Worm (Caenorhabditis elegans) whole organism, midembryonic: ENCODE results near the gene ddr-2.

ENCODE experiments used
- T22C8.4 ChIP-seq: fragments of 200-800 bp; sonication (Bioruptor generic); IDR thresholded peaks from 2 replicates; pipeline ENCODE4 v1.3.6; 2022; ENCODE audit warnings: missing genetic modification characterization, missing compliant biosample characterization
- cog-1 ChIP-seq: sonication (generic microtip); optimal IDR thresholded peaks from 2 replicates; lab custom pipeline; 2016; ENCODE audit warnings: missing genetic modification characterization, missing compliant biosample characterization
- flt-1 ChIP-seq: fragments of 200-800 bp; sonication (Bioruptor generic); IDR thresholded peaks from 2 replicates; pipeline ENCODE4 v1.3.6; 2022; ENCODE audit warnings: missing genetic modification characterization, missing compliant biosample characterization
- klf-2 ChIP-seq: fragments of 200-800 bp; sonication (Bioruptor generic); conservative IDR thresholded peaks from 2 replicates; pipeline ENCODE4 v1.3.6; 2022; ENCODE audit warnings: missing genetic modification reagents, missing genetic modification characterization, missing compliant biosample characterization
- med-1 ChIP-seq: sonication (generic microtip); optimal IDR thresholded peaks from 2 replicates; lab custom pipeline; 2017; ENCODE audit warnings: missing genetic modification characterization, mild to moderate bottlenecking, missing compliant biosample characterization, antibody characterized with exemption, missing genetic modification reagents; ENCODE audit not compliant: insufficient read depth
- ref-1 ChIP-seq: fragments of 200-800 bp; sonication (Bioruptor generic); conservative IDR thresholded peaks from 2 replicates; pipeline ENCODE4 v1.3.6; 2022; ENCODE audit warnings: missing genetic modification reagents, missing genetic modification characterization, missing compliant biosample characterization
- tab-1 ChIP-seq: fragments of 200-800 bp; sonication (Bioruptor generic); IDR thresholded peaks from 2 replicates; pipeline ENCODE4 v1.3.6; 2022; ENCODE audit warnings: missing genetic modification characterization, missing compliant biosample characterization
- ztf-23 ChIP-seq: fragments of 200-800 bp; sonication (Bioruptor generic); IDR thresholded peaks from 2 replicates; pipeline ENCODE4 v1.3.6; 2022; ENCODE audit warnings: missing genetic modification reagents, missing genetic modification characterization, missing compliant biosample characterization
- ztf-29 ChIP-seq: fragments of 200-800 bp; sonication (Bioruptor generic); IDR thresholded peaks from 2 replicates; pipeline ENCODE4 v1.3.6; 2022; ENCODE audit warnings: missing genetic modification reagents, missing genetic modification characterization, missing compliant biosample characterization

The ddr-2 gene

DNA sequence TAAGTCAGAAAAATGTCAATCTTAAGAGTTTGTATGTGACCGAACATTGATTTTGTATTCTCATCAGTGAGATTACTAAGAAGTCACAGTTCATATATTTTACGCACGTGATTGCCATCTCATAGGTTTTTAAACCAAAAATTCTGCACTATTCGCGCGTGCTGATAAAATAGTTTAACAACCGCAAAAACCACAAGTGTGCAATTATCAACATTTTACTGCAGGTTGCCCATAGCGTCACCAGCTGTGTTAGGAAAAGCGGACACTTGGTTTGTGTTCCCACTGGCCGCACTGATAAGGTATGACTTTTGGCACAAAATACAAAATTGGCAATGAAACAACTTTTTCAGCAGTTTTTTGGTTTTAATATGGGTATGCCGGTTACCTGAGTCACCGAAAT, 25.0 kb upstream of the ddr-2 start:
- TF ChIP-seq ztf-23 (GFP tag; lab: Robert Waterston, UW) (no peak), cog-1 (tag; lab: Kevin White, UChicago) (no peak), ref-1 (GFP tag; lab: Robert Waterston, UW) (no peak), T22C8.4 (no peak), tab-1 (no peak), ztf-29 (GFP tag; lab: Robert Waterston, UW) (no peak), klf-2 (GFP tag; lab: Robert Waterston, UW) (no peak), med-1 (GFP tag; lab: Kevin White, UChicago) (no peak)

DNA sequence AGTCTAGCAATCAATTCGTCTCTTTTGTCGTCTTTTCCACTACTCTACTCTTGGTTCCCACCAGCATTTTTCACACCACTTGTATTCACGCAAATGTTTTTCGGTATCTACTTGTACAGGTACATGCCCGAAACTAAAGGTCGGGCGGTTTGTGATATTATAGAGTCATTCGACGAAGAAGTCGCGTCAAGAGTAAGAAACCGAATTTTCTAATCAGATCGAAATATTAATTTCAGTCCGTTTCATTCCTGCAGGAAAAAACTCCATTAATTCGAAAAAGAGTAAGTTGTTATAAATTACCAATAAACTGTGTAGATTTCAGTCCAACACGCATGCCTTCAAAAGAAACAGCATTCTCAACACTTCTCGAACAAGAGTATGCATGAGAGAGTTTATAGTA, 23.2 kb upstream of the ddr-2 start:
- TF ChIP-seq klf-2 (GFP tag; lab: Robert Waterston, UW): no peak
- no peak for TF ChIP-seq ref-1 (GFP tag; lab: Robert Waterston, UW)
- no peak for TF ChIP-seq ztf-29 (GFP tag; lab: Robert Waterston, UW)
- TF ChIP-seq med-1 (GFP tag; lab: Kevin White, UChicago): no peak
- TF ChIP-seq flt-1 (GFP tag; lab: Robert Waterston, UW): no peak
- TF ChIP-seq tab-1: no peak
- TF ChIP-seq ztf-23 (GFP tag; lab: Robert Waterston, UW): no peak
- TF ChIP-seq T22C8.4: no peak
- no peak for TF ChIP-seq cog-1 (tag; lab: Kevin White, UChicago)

DNA sequence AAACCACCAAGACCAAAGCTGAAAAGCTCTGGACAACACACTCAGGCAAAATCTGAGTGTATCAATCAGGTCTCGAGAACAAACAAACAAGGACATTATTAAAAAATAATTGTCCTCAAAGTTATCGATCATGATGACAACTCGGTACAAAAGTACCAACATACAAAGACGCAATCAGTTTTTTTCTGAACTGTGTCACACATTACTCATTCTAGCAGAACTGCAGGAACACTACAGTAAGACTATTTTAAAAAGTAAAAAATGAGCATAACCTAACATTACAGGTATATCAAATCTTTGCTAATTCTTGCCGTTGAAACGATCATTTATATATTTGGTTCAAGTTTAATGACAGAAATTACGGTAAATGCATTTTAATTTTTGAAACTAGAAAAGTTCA, 18.9 kb upstream of the ddr-2 start, which contains the start of gene K09C4.2:
TSS of gene K09C4.2 (plus strand) at position 301 of the 400 bp plus-strand sequence.
- TF ChIP-seq klf-2 (GFP tag; lab: Robert Waterston, UW): no peak

DNA sequence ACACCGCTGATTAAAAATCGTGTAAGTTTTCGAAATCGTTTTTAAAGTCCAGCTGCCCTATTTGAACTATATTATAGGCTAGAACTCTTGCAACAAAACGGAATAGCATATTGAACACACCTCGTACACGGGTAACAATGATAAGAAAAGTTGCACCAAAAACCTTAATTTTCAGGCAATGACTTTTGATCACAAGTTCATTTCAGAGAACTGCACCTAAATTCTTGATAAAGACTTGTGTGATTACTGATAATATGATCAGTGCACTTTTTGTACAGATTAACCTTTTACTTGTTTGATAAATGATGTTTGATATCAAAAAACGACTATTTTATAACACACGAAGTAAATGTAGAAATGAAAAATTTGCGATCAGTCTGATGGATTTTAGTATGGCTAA, 17.3 kb upstream of the ddr-2 start:
- TF ChIP-seq tab-1: no peak
- no peak for TF ChIP-seq cog-1 (tag; lab: Kevin White, UChicago)
- TF ChIP-seq T22C8.4: no peak
- TF ChIP-seq ztf-29 (GFP tag; lab: Robert Waterston, UW): no peak
- no peak for TF ChIP-seq flt-1 (GFP tag; lab: Robert Waterston, UW)
- no peak for TF ChIP-seq med-1 (GFP tag; lab: Kevin White, UChicago)
- no peak for TF ChIP-seq ztf-23 (GFP tag; lab: Robert Waterston, UW)
- no peak for TF ChIP-seq klf-2 (GFP tag; lab: Robert Waterston, UW)
- TF ChIP-seq ref-1 (GFP tag; lab: Robert Waterston, UW): no peak

DNA sequence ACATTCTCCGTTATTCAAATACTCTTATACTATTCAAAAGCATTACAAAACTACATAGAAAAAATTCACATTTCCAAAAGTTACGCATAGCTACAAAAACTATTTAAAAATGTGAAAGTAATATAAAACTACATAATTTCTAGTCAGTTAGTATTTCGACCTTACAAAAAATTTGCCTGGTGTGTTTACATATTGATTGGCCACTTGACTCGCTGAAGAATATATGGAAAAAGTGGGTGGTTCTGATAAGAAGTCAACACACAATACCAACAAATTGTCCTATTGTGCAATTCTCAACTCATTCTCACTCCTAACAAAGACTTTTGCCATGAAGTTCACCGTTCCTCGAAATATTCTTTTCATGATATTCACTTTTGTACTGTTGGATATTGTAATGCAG, 16.5 kb upstream of the ddr-2 start, which contains the start of gene K09C4.1:
TSS of gene K09C4.1 (plus strand) at position 301 of the 400 bp plus-strand sequence.
- TF ChIP-seq med-1 (GFP tag; lab: Kevin White, UChicago) (no peak), tab-1 (no peak), cog-1 (tag; lab: Kevin White, UChicago) (no peak), T22C8.4 (no peak), flt-1 (GFP tag; lab: Robert Waterston, UW) (no peak), ztf-23 (GFP tag; lab: Robert Waterston, UW) (no peak)

DNA sequence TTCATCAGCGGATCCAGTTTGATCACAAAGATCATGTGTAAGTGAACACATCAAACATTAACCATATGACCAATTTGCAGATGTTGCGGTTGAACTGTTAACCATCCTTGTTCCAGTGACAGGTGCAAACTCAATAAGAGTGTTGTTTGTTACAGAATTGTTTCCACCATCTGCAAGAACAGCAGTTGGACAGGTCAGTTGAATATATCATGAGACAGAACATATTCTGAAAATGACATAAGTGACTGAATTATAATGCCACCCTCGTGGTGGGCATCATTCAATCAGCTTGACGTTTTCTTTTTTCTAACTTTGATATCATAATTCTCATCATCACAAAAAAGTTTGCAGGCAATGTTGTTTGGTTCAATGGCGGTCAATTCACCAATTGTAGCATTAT, 14.5 kb upstream of the ddr-2 start:
- TF ChIP-seq ref-1 (GFP tag; lab: Robert Waterston, UW): no peak
- TF ChIP-seq ztf-29 (GFP tag; lab: Robert Waterston, UW): no peak
- no peak for TF ChIP-seq tab-1
- no peak for TF ChIP-seq ztf-23 (GFP tag; lab: Robert Waterston, UW)
- no peak for TF ChIP-seq cog-1 (tag; lab: Kevin White, UChicago)

DNA sequence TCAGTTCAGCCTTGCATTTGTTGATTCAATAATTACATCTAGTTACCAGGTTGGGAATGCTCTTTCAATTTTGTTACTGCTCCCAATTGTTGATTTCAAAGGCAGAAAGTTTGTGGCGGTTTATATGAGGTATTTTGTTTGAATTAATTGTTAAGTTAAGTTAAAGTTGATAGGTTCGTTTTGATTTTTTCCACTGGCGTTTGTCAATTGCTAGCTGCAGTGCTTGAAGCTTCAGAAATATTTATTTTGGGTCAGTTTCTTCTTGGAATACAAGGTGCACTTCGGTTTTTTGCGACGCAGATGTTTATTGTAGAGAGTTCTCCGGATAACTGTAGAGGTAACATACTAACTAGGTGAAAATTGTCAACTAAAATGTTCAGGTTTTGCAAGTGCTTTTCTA, 13.3 kb upstream of the ddr-2 start, which contains the start of gene F11D5.5:
TSS of gene F11D5.5 (plus strand) at position 301 of the 400 bp plus-strand sequence.
- TF ChIP-seq tab-1: no peak
- no peak for TF ChIP-seq flt-1 (GFP tag; lab: Robert Waterston, UW)
- TF ChIP-seq ztf-23 (GFP tag; lab: Robert Waterston, UW): no peak
- TF ChIP-seq ztf-29 (GFP tag; lab: Robert Waterston, UW): no peak
- TF ChIP-seq ref-1 (GFP tag; lab: Robert Waterston, UW): no peak
- TF ChIP-seq cog-1 (tag; lab: Kevin White, UChicago): no peak
- no peak for TF ChIP-seq klf-2 (GFP tag; lab: Robert Waterston, UW)
- no peak for TF ChIP-seq T22C8.4
- TF ChIP-seq med-1 (GFP tag; lab: Kevin White, UChicago): no peak

DNA sequence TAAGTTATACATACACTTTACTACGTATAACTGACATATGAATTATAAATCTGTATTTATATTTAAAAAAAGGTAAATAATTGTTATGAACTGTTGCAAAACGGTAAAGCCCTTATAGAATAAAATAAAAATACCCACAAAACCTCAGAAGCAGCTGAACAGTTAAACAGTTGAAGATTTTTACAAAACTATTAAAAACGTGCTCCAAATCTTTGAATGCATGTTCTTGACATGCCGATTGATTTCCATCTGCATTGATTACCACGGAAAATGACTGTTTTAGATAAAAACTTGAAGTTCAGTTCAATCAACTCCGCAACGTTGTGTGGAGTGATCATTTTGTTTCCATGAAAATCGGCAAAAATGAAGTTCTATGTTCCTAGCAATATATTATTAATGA, 11.0 kb upstream of the ddr-2 start, which contains the start of gene F11D5.7:
TSS of gene F11D5.7 (plus strand) at position 301 of the 400 bp plus-strand sequence.
- no peak for TF ChIP-seq ref-1 (GFP tag; lab: Robert Waterston, UW)
- no peak for TF ChIP-seq ztf-29 (GFP tag; lab: Robert Waterston, UW)
- no peak for TF ChIP-seq klf-2 (GFP tag; lab: Robert Waterston, UW)
- no peak for TF ChIP-seq ztf-23 (GFP tag; lab: Robert Waterston, UW)
- no peak for TF ChIP-seq flt-1 (GFP tag; lab: Robert Waterston, UW)
- no peak for TF ChIP-seq med-1 (GFP tag; lab: Kevin White, UChicago)
- no peak for TF ChIP-seq tab-1
- no peak for TF ChIP-seq T22C8.4
- no peak for TF ChIP-seq cog-1 (tag; lab: Kevin White, UChicago)

DNA sequence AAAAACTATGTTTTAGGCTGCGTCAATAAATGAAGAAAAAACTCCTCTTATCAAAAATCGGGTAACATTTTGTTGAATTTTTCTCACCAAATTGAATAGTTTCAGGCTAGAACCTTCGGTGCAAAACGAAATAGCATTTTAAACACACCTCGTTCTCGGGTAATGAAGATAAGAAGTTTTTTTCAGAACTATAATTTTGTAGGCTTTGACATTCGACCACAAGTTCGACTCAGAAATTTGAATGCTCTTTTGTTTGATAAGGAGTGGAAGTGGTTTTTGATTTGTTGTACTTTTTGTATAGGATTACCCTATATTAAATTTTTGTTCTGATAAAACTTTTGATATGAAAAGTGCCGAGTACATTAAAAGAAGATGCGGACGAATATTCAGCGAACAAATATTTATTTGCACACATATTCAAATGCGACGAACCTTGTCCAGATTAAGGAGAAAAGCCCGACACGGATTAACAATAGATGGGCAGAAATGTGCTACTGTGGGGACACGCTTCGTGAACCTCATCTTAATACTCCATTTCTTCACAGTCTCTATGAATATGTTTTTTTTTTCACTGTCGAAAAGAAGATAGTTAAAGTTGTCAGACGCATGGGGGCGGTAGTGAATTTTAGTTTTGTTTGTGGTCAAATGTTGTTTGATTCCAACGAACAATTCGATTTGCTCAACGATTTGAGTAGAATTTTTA, 8.4 kb upstream of the ddr-2 start:
- TF ChIP-seq ztf-23 (GFP tag; lab: Robert Waterston, UW): no peak
- TF ChIP-seq klf-2 (GFP tag; lab: Robert Waterston, UW): no peak
- no peak for TF ChIP-seq flt-1 (GFP tag; lab: Robert Waterston, UW)
- no peak for TF ChIP-seq ref-1 (GFP tag; lab: Robert Waterston, UW)
- TF ChIP-seq tab-1: no peak
- no peak for TF ChIP-seq ztf-29 (GFP tag; lab: Robert Waterston, UW)
- no peak for TF ChIP-seq med-1 (GFP tag; lab: Kevin White, UChicago)
